Worm (Caenorhabditis elegans): ENCODE results near the gene cut-3.

DNA sequence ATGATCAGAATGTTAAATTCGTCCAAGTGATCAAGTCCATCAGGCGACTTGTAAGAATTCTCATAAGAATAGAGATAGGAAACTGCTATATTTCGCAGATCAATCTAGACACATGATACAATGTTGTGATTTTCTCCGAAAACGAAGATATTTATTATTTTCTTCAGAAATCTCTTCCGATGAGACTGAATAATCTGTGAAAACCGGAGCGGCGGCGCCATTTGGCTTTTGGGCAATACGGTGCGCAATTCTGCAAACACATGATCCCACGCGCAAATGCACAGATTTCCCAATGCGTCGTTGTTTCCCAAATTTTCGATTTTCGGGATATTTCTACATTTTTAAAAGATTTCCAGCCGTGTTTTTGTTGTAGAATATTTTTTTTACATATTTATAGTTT, 4.5 kb downstream of the cut-3 start:
- no peak for TF ChIP-seq aly-2 (tag; optimal IDR thresholded peaks at IDR 0.05)
- no peak for TF ChIP-seq ceh-82 (tag; optimal IDR thresholded peaks at IDR 0.05)
- TF ChIP-seq pha-4 (tag; optimal IDR thresholded peaks at IDR 0.05) = no peak
- TF ChIP-seq fkh-10 (GFP tag; optimal IDR thresholded peaks at IDR 0.05) = no peak
- no peak for TF ChIP-seq nhr-11 (tag; optimal IDR thresholded peaks at IDR 0.05)
- peak; percentile 27 for TF ChIP-seq nhr-25 (tag; optimal IDR thresholded peaks at IDR 0.05)
- no peak for TF ChIP-seq unc-39 (tag; optimal IDR thresholded peaks at IDR 0.05)
- no peak for TF ChIP-seq pqm-1 (tag; optimal IDR thresholded peaks at IDR 0.05)
